Fruit fly (Drosophila melanogaster) whole organism, embryonic: ENCODE measurements around the gene Dif.

ENCODE experiments used
- ATbp ChIP-seq: fragments of 200-800 bp; sonication (Bioruptor generic); optimal IDR thresholded peaks from 2 replicates; lab custom pipeline; 2017; ENCODE audit warnings: missing biosample characterization, mild to moderate bottlenecking, missing genetic modification characterization, missing genetic modification reagents
- B-H2 ChIP-seq: fragments of 200-800 bp; sonication (Bioruptor generic); optimal IDR thresholded peaks from 2 replicates; lab custom pipeline; 2018; ENCODE audit warnings: missing biosample characterization, mild to moderate bottlenecking, missing genetic modification characterization
- CG11723 ChIP-seq: fragments of 200-800 bp; sonication (Bioruptor generic); optimal IDR thresholded peaks from 2 replicates; lab custom pipeline; 2017; ENCODE audit warnings: missing biosample characterization, mild to moderate bottlenecking, missing genetic modification characterization
- CG12769 ChIP-seq: fragments of 200-800 bp; sonication (Bioruptor generic); optimal IDR thresholded peaks from 2 replicates; lab custom pipeline; 2019; ENCODE audit warnings: missing biosample characterization, mild to moderate bottlenecking, missing genetic modification characterization, moderate library complexity
- CG16863 ChIP-seq: fragments of 200-800 bp; sonication (Bioruptor generic); optimal IDR thresholded peaks from 3 replicates; lab custom pipeline; 2016; ENCODE audit warnings: missing biosample characterization, missing genetic modification characterization
- CG17328 ChIP-seq: fragments of 200-800 bp; sonication (Bioruptor generic); IDR thresholded peaks from 2 replicates; pipeline ENCODE4 v1.3.6; 2022; ENCODE audit warnings: missing biosample characterization, missing genetic modification characterization
- CG17829 ChIP-seq: fragments of 200-800 bp; optimal IDR thresholded peaks from 2 replicates; lab custom pipeline; 2019; ENCODE audit warnings: missing biosample characterization, mild to moderate bottlenecking, missing genetic modification characterization, moderate library complexity
- CG18599 ChIP-seq: fragments of 200-800 bp; sonication (Bioruptor generic); optimal IDR thresholded peaks from 3 replicates; lab custom pipeline; 2017; ENCODE audit warnings: missing biosample characterization, missing genetic modification characterization, mild to moderate bottlenecking, moderate library complexity, missing genetic modification reagents
- CG18619 ChIP-seq: fragments of 200-800 bp; sonication (Bioruptor generic); optimal IDR thresholded peaks from 3 replicates; lab custom pipeline; 2017; ENCODE audit warnings: missing biosample characterization, mild to moderate bottlenecking, missing genetic modification characterization
- CG2889 ChIP-seq: fragments of 200-800 bp; sonication (Bioruptor generic); IDR thresholded peaks from 3 replicates; pipeline ENCODE4 v1.3.6; 2022; ENCODE audit warnings: missing biosample characterization, missing genetic modification characterization
- CG31441 ChIP-seq: fragments of 200-800 bp; sonication (Bioruptor generic); IDR thresholded peaks from 2 replicates; pipeline ENCODE4 v1.3.6; 2022; ENCODE audit warnings: missing biosample characterization, missing genetic modification characterization
- CG34422 ChIP-seq: fragments of 200-800 bp; sonication (Bioruptor generic); IDR thresholded peaks from 3 replicates; pipeline ENCODE4 v1.3.6; 2022; ENCODE audit warnings: missing biosample characterization, missing genetic modification characterization
- CG3995 ChIP-seq: fragments of 200-800 bp; sonication (Bioruptor generic); optimal IDR thresholded peaks from 3 replicates; lab custom pipeline; 2016; ENCODE audit warnings: missing biosample characterization, missing genetic modification characterization
- CG6272 ChIP-seq: fragments of 200-800 bp; sonication (Bioruptor generic); IDR thresholded peaks from 2 replicates; pipeline ENCODE4 v1.3.6; 2022; ENCODE audit warnings: missing biosample characterization, missing genetic modification characterization
- CG7357 ChIP-seq: fragments of 200-800 bp; sonication (Bioruptor generic); IDR thresholded peaks from 3 replicates; pipeline ENCODE4 v1.3.6; 2022; ENCODE audit warnings: missing biosample characterization, missing genetic modification characterization
- CG7928 ChIP-seq: fragments of 200-800 bp; sonication (Bioruptor generic); optimal IDR thresholded peaks from 2 replicates; lab custom pipeline; 2017; ENCODE audit warnings: missing biosample characterization, mild to moderate bottlenecking, missing genetic modification characterization
- CG8089 ChIP-seq: fragments of 200-800 bp; sonication (Bioruptor generic); optimal IDR thresholded peaks from 3 replicates; lab custom pipeline; 2016; ENCODE audit warnings: missing biosample characterization, missing genetic modification characterization
- Dad ChIP-seq: fragments of 200-800 bp; sonication (Bioruptor generic); optimal IDR thresholded peaks from 3 replicates; lab custom pipeline; 2016; ENCODE audit warnings: missing biosample characterization, missing genetic modification characterization
- Dek ChIP-seq: fragments of 200-800 bp; sonication (Bioruptor generic); optimal IDR thresholded peaks from 3 replicates; lab custom pipeline; 2019; ENCODE audit warnings: missing biosample characterization, mild to moderate bottlenecking, missing genetic modification characterization, moderate library complexity
- Doc3 ChIP-seq: fragments of 200-800 bp; sonication (Bioruptor generic); IDR thresholded peaks from 3 replicates; pipeline ENCODE4 v1.3.6; 2022; ENCODE audit warnings: missing biosample characterization, missing genetic modification characterization; ENCODE audit not compliant: partially characterized antibody
- Eip74EF ChIP-seq, 2 experiments: fragments of 200-800 bp in 1 of 2; fragments of >200 bp in 1 of 2; sonication (Bioruptor generic) in 1 of 2; optimal IDR thresholded peaks; 2 replicates each; lab custom pipeline; 2017 to 2019; ENCODE audit warnings: missing biosample characterization in 2 of 2, missing genetic modification characterization in 2 of 2, mild to moderate bottlenecking in 1 of 2, moderate library complexity in 1 of 2
- HLH54F ChIP-seq: fragments of 200-800 bp; sonication (Bioruptor generic); optimal IDR thresholded peaks from 3 replicates; lab custom pipeline; 2016; ENCODE audit warnings: missing biosample characterization, missing genetic modification characterization
- MESR4 ChIP-seq: fragments of 200-800 bp; sonication (Bioruptor generic); optimal IDR thresholded peaks from 2 replicates; lab custom pipeline; 2018; ENCODE audit warnings: missing biosample characterization, mild to moderate bottlenecking, missing genetic modification characterization, moderate library complexity
- Med ChIP-seq: fragments of 200-800 bp; sonication (Bioruptor generic); peaks from one replicate; lab custom pipeline; 2016; ENCODE audit warnings: missing biosample characterization, missing genetic modification characterization, mild to moderate bottlenecking, inconsistent platforms, moderate library complexity
- Neu2 ChIP-seq: fragments of 200-800 bp; sonication (Bioruptor generic); optimal IDR thresholded peaks from 3 replicates; lab custom pipeline; 2016; ENCODE audit warnings: missing biosample characterization, missing genetic modification characterization, borderline replicate concordance
- Rfx ChIP-seq: fragments of 200-800 bp; sonication (Bioruptor generic); IDR thresholded peaks from 2 replicates; pipeline ENCODE4 v1.3.6; 2022; ENCODE audit warnings: missing biosample characterization, missing genetic modification characterization
- ara ChIP-seq: fragments of 200-800 bp; sonication (Bioruptor generic); IDR thresholded peaks from 2 replicates; pipeline ENCODE4 v1.3.6; 2022; ENCODE audit warnings: missing biosample characterization, missing genetic modification characterization
- ase ChIP-seq: fragments of 200-800 bp; sonication (Bioruptor generic); IDR thresholded peaks from 3 replicates; pipeline ENCODE4 v1.3.6; 2022; ENCODE audit warnings: missing biosample characterization, missing genetic modification characterization
- bcd ChIP-seq: fragments of 200-800 bp; sonication (Bioruptor generic); optimal IDR thresholded peaks from 2 replicates; lab custom pipeline; 2017; ENCODE audit warnings: missing biosample characterization, mild to moderate bottlenecking, missing genetic modification characterization
- bowl ChIP-seq: fragments of 200-800 bp; sonication (Bioruptor generic); IDR thresholded peaks from 2 replicates; pipeline ENCODE4 v1.3.6; 2022; ENCODE audit warnings: missing biosample characterization, missing genetic modification characterization
- br ChIP-seq: fragments of >200 bp; optimal IDR thresholded peaks from 2 replicates; lab custom pipeline; 2017
- bsh ChIP-seq, 2 experiments: fragments of 200-800 bp; sonication (Bioruptor generic); optimal IDR thresholded peaks; 2 replicates each; lab custom pipeline; 2017 to 2018; ENCODE audit warnings: mild to moderate bottlenecking in 2 of 2, missing biosample characterization in 2 of 2, missing genetic modification characterization in 2 of 2, moderate library complexity in 1 of 2
- chinmo ChIP-seq: fragments of 200-800 bp; sonication (Bioruptor generic); IDR thresholded peaks from 4 replicates; pipeline ENCODE4 v1.3.6; 2022; ENCODE audit warnings: missing biosample characterization, missing genetic modification characterization; ENCODE audit not compliant: partially characterized antibody
- dmrt99B ChIP-seq: fragments of 200-800 bp; sonication (Bioruptor generic); optimal IDR thresholded peaks from 2 replicates; lab custom pipeline; 2018; ENCODE audit warnings: missing biosample characterization, mild to moderate bottlenecking, missing genetic modification characterization, moderate library complexity
- fd102C ChIP-seq: fragments of 200-800 bp; sonication (Bioruptor generic); optimal IDR thresholded peaks from 2 replicates; lab custom pipeline; 2018; ENCODE audit warnings: missing biosample characterization, mild to moderate bottlenecking, missing genetic modification characterization, moderate library complexity
- kay ChIP-seq: fragments of 200-800 bp; sonication (Bioruptor generic); optimal IDR thresholded peaks from 2 replicates; lab custom pipeline; 2016; ENCODE audit warnings: missing biosample characterization, missing genetic modification characterization
- klu ChIP-seq: fragments of 200-800 bp; sonication (Bioruptor generic); IDR thresholded peaks from 2 replicates; pipeline ENCODE4 v1.3.6; 2022; ENCODE audit warnings: missing biosample characterization, missing genetic modification characterization
- nau ChIP-seq: fragments of 200-800 bp; sonication (Bioruptor generic); optimal IDR thresholded peaks from 3 replicates; lab custom pipeline; 2017; ENCODE audit warnings: missing biosample characterization, mild to moderate bottlenecking, missing genetic modification characterization, missing genetic modification reagents
- pan ChIP-seq, 4 experiments: fragments of >200 bp in 3 of 4; fragments of 200-800 bp in 1 of 4; sonication (Bioruptor generic) in 1 of 4; optimal IDR thresholded peaks in 3 of 4; IDR thresholded peaks in 1 of 4; 2 replicates each; pipeline versions ENCODE4 v1.3.6 to Lab custom; 2017 to 2022; ENCODE audit warnings: missing biosample characterization in 2 of 4, missing genetic modification characterization in 2 of 4, mixed read lengths in 1 of 4
- pb ChIP-seq: fragments of 200-800 bp; sonication (Bioruptor generic); optimal IDR thresholded peaks from 3 replicates; lab custom pipeline; 2016; ENCODE audit warnings: missing biosample characterization, missing genetic modification characterization
- pita ChIP-seq: fragments of 200-800 bp; sonication (Bioruptor generic); optimal IDR thresholded peaks from 2 replicates; lab custom pipeline; 2017; ENCODE audit warnings: missing biosample characterization, mild to moderate bottlenecking, missing genetic modification characterization
- pzg ChIP-seq: fragments of 200-800 bp; sonication (Bioruptor generic); optimal IDR thresholded peaks from 3 replicates; lab custom pipeline; 2018; ENCODE audit warnings: missing biosample characterization, mild to moderate bottlenecking, missing genetic modification characterization, moderate library complexity
- schlank ChIP-seq: fragments of 200-800 bp; sonication (Bioruptor generic); optimal IDR thresholded peaks from 2 replicates; lab custom pipeline; 2018; ENCODE audit warnings: missing biosample characterization, mild to moderate bottlenecking, missing genetic modification characterization
- sens ChIP-seq: fragments of 200-800 bp; sonication (Bioruptor generic); peaks from one replicate; lab custom pipeline; 2016; ENCODE audit warnings: missing biosample characterization, missing genetic modification characterization
- ssp ChIP-seq: fragments of 200-800 bp; sonication (Bioruptor generic); IDR thresholded peaks from 2 replicates; pipeline ENCODE4 v1.3.6; 2022; ENCODE audit warnings: missing biosample characterization, missing genetic modification characterization
- stwl ChIP-seq: fragments of 200-800 bp; sonication (Bioruptor generic); optimal IDR thresholded peaks from 3 replicates; lab custom pipeline; 2018; ENCODE audit warnings: missing biosample characterization, mild to moderate bottlenecking, missing genetic modification characterization, moderate library complexity
- vvl ChIP-seq: fragments of 200-800 bp; sonication (Bioruptor generic); IDR thresholded peaks from 2 replicates; pipeline ENCODE4 v1.3.6; 2022; ENCODE audit warnings: missing biosample characterization, missing genetic modification characterization
- wek ChIP-seq: fragments of 200-800 bp; sonication (Bioruptor generic); optimal IDR thresholded peaks from 3 replicates; lab custom pipeline; 2018; ENCODE audit warnings: missing biosample characterization, mild to moderate bottlenecking, missing genetic modification characterization, moderate library complexity
- yki ChIP-seq: fragments of >200 bp; optimal IDR thresholded peaks from 3 replicates; lab custom pipeline; 2018
- zfh1 ChIP-seq: fragments of 200-800 bp; sonication (Bioruptor generic); IDR thresholded peaks from 3 replicates; pipeline ENCODE4 v1.3.6; 2022; ENCODE audit warnings: missing biosample characterization, missing genetic modification characterization

The Dif gene

dm6 chr2L:17387735-17388367 lies 45.1 kb downstream of the Dif start (continued):
- TF ChIP-seq Neu2 (GFP tag; lab: Kevin White, UChicago) (no peak), CG11723 (no peak), CG18599 (GFP tag; lab: Kevin White, UChicago) (peak; percentile 51), Dek (tag; lab: Kevin White, UChicago) (no peak), dmrt99B (tag; lab: Kevin White, UChicago) (peak; percentile 29), ase (GFP tag; lab: Robert Waterston, UW) (no peak), wek (GFP tag; lab: Kevin White, UChicago) (peak; percentile 43), CG16863 (GFP tag; lab: Kevin White, UChicago) (no peak), CG8089 (GFP tag; lab: Kevin White, UChicago) (no peak), fd102C (no peak), Rfx (no peak), ATbp (GFP tag; lab: Kevin White, UChicago) (peak; percentile 27), CG18619 (GFP tag; lab: Kevin White, UChicago) (peak; percentile 24)

dm6 chr2L:17385221-17385529 lies 47.8 kb downstream of the Dif start:
- no peak for TF ChIP-seq kay (GFP tag; lab: Kevin White, UChicago)
- TF ChIP-seq nau (GFP tag; lab: Kevin White, UChicago) = no peak
- TF ChIP-seq B-H2 (GFP tag; lab: Kevin White, UChicago) = no peak
- peak; percentile 4 for TF ChIP-seq bcd (GFP tag; lab: Kevin White, UChicago)
- no peak for TF ChIP-seq ssp (GFP tag; lab: Robert Waterston, UW)
- TF ChIP-seq vvl (GFP tag; lab: Robert Waterston, UW) = peak; percentile 27; the same call in 1 of the 2 replicates
- peak; percentile 29 for TF ChIP-seq stwl (tag; lab: Kevin White, UChicago)
- no peak for TF ChIP-seq CG3995 (GFP tag; lab: Kevin White, UChicago)
- TF ChIP-seq yki (lab: Kevin White, UChicago) = no peak
- TF ChIP-seq CG7928 (GFP tag; lab: Kevin White, UChicago) = no peak
- TF ChIP-seq schlank (tag; lab: Kevin White, UChicago) = no peak
- TF ChIP-seq Med (GFP tag; lab: Kevin White, UChicago) = peak; percentile 74
- peak; percentile 15 for TF ChIP-seq CG17829 (tag; lab: Kevin White, UChicago)
- no peak for TF ChIP-seq CG2889 (GFP tag; lab: Robert Waterston, UW)
- TF ChIP-seq pita (GFP tag; lab: Kevin White, UChicago) = peak; percentile 5
- TF ChIP-seq zfh1 (GFP tag; lab: Robert Waterston, UW) = no peak
- TF ChIP-seq ase (GFP tag; lab: Robert Waterston, UW) = no peak
- no peak; the same call in 1 of the 2 replicates for TF ChIP-seq CG31441 (GFP tag; lab: Robert Waterston, UW)
- TF ChIP-seq CG17328 = no peak
- no peak for TF ChIP-seq pb (GFP tag; lab: Kevin White, UChicago)
- TF ChIP-seq sens = peak; percentile 50
- peak in 1 of 2 experiments; percentile 42 for TF ChIP-seq Eip74EF (GFP tag; optimal IDR thresholded peaks at IDR 0.05; lab: Kevin White, UChicago)
- TF ChIP-seq bowl (GFP tag; lab: Robert Waterston, UW) = no peak
- no peak for TF ChIP-seq ara (GFP tag; lab: Robert Waterston, UW)
- TF ChIP-seq chinmo = no peak
- no peak for TF ChIP-seq Doc3 (GFP tag; lab: Robert Waterston, UW)
- no peak for TF ChIP-seq CG7357 (GFP tag; lab: Robert Waterston, UW)
- no peak for TF ChIP-seq CG6272 (GFP tag; lab: Robert Waterston, UW)
- no peak for TF ChIP-seq MESR4
- peak; percentile 9 to 99 for TF ChIP-seq bsh (GFP tag; optimal IDR thresholded peaks at IDR 0.05; lab: Kevin White, UChicago)
- TF ChIP-seq Dad (GFP tag; lab: Kevin White, UChicago) = no peak
- TF ChIP-seq klu = no peak
- no peak for TF ChIP-seq pzg
- no peak for TF ChIP-seq pan (optimal IDR thresholded peaks at IDR 0.05; lab: Kevin White, UChicago)
- peak in 1 of 2 experiments; percentile 33 for TF ChIP-seq pan (GFP tag; optimal IDR thresholded peaks at IDR 0.05 in 1 of 2, IDR thresholded peaks at IDR 0.05 in 1 of 2)
- no peak for TF ChIP-seq CG12769 (tag; lab: Kevin White, UChicago)
- peak; percentile 80; the same call in 1 of the 3 replicates for TF ChIP-seq CG34422 (GFP tag; lab: Robert Waterston, UW)
- TF ChIP-seq br (lab: Kevin White, UChicago) = no peak
- TF ChIP-seq HLH54F (GFP tag; lab: Kevin White, UChicago) = no peak
